Worm (Caenorhabditis elegans) whole organism, L4/young adult: ENCODE measurements around the gene bed-3.

Experiments used
- dao-5 ChIP-seq: sonication (generic microtip); optimal IDR thresholded peaks from 2 replicates; lab custom pipeline; 2016; ENCODE audit warnings: missing genotype, missing genetic modification characterization, moderate library complexity, missing compliant biosample characterization
- him-1 ChIP-seq: sonication (generic microtip); optimal IDR thresholded peaks from 2 replicates; lab custom pipeline; 2016; ENCODE audit warnings: missing genotype, missing genetic modification reagents, missing genetic modification characterization, missing compliant biosample characterization

DNA sequence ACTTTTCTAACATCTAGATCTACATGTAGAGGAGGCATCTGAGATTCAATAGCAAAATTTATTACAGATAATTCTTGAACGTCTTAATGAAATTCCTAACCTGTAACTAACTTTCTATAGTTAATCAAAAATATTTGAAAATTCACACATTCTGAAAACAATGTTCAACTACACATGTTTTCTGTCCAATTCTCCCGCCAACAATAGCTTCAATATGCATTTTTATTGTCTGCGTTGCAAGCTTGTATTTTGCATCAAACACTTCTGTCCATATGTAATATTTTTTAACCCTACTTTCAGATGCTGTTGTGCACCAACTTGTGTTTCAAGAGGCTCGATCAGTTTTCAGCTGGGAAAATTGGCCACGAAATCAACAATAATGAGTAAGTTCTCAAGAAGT lies 17.6 kb upstream of the bed-3 start, which contains the start of gene tbc-3:
- TF ChIP-seq him-1 (tag; lab: Kevin White, UChicago), result no peak
- TF ChIP-seq dao-5, result no peak
